Worm (Caenorhabditis elegans) whole organism, L2 larva: Measurements from ENCODE around the gene srz-96.

Experiments used
- aly-2 ChIP-seq: fragments of 150-350 bp; optimal IDR thresholded peaks from 2 replicates; lab custom pipeline; 2014; ENCODE audit warnings: missing biosample characterization, missing genetic modification characterization
- ama-1 ChIP-seq: fragments of 150-350 bp; optimal IDR thresholded peaks from 2 replicates; lab custom pipeline; 2018; ENCODE audit warnings: inconsistent platforms
- elt-1 ChIP-seq: fragments of 150-350 bp; optimal IDR thresholded peaks from 2 replicates; lab custom pipeline; 2014; ENCODE audit warnings: missing biosample characterization, missing genetic modification characterization
- elt-3 ChIP-seq: sonication (generic microtip); optimal IDR thresholded peaks from 2 replicates; lab custom pipeline; 2017; ENCODE audit warnings: missing biosample characterization, missing genetic modification characterization
- lin-13 ChIP-seq: fragments of 150-350 bp; optimal IDR thresholded peaks from 2 replicates; lab custom pipeline; 2014; ENCODE audit warnings: missing biosample characterization, missing genetic modification reagents, missing genetic modification characterization
- lin-39 ChIP-seq: fragments of 150-350 bp; optimal IDR thresholded peaks from 2 replicates; lab custom pipeline; 2014; ENCODE audit warnings: missing biosample characterization, missing genetic modification reagents, missing genetic modification characterization
- nhr-12 ChIP-seq: fragments of 150-350 bp; optimal IDR thresholded peaks from 2 replicates; lab custom pipeline; 2014; ENCODE audit warnings: missing biosample characterization, missing genetic modification characterization
- nhr-237 ChIP-seq: fragments of 150-350 bp; optimal IDR thresholded peaks from 2 replicates; lab custom pipeline; 2014; ENCODE audit warnings: missing biosample characterization, missing genetic modification characterization
- nhr-77 ChIP-seq: fragments of 150-350 bp; optimal IDR thresholded peaks from 2 replicates; lab custom pipeline; 2014; ENCODE audit warnings: missing biosample characterization, missing genetic modification characterization
- skn-1 ChIP-seq: sonication (generic microtip); optimal IDR thresholded peaks from 2 replicates; lab custom pipeline; 2017; ENCODE audit warnings: missing biosample characterization, missing genetic modification characterization
- snpc-4 ChIP-seq: fragments of 150-350 bp; optimal IDR thresholded peaks from 2 replicates; lab custom pipeline; 2014; ENCODE audit warnings: missing biosample characterization, missing genetic modification characterization

DNA sequence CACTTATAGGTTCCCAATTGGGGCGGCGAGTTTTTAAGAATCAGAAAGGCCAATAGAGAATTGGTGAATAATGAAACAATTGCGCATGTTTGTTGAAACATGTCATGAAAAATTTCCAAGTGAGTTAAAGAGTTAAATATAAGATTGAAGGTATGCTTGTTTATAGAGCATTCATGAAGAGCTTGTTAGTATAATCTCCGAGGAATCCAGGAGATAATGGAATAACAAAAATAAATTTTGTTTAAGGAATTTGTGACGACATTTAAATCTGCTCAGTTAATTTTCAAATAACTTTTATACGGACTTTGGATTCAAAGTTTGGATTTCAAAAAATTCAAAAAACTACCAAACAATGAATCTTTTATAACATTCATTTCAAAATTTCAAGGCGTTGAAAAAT, 8.6 kb upstream of the srz-96 start, which contains the start of gene str-199:
- no peak for TF ChIP-seq elt-1 (tag; lab: Kevin White, UChicago)
- no peak for TF ChIP-seq snpc-4 (tag; lab: Kevin White, UChicago)
- TF ChIP-seq ama-1 (lab: Kevin White, UChicago) = no peak
- TF ChIP-seq nhr-77 (tag; lab: Kevin White, UChicago) = no peak
- no peak for TF ChIP-seq lin-13
- no peak for TF ChIP-seq nhr-12 (tag; lab: Kevin White, UChicago)
- no peak for TF ChIP-seq nhr-237 (tag; lab: Kevin White, UChicago)
- TF ChIP-seq aly-2 (tag; lab: Kevin White, UChicago) = no peak
- TF ChIP-seq skn-1 = no peak
- no peak for TF ChIP-seq elt-3 (tag; lab: Kevin White, UChicago)
- no peak for TF ChIP-seq lin-39 (tag; lab: Kevin White, UChicago)
